Worm (Caenorhabditis elegans) whole organism, L4 larva: ENCODE results near the gene aps-2.
A peak's percentile ranks its signal among the peaks of the same experiment; 100 is the strongest.

Experiments used
- F10B5.3 ChIP-seq: sonication (generic microtip); optimal IDR thresholded peaks from 2 replicates; lab custom pipeline; 2016; ENCODE audit warnings: mild to moderate bottlenecking, missing genetic modification characterization, missing compliant biosample characterization
- F26F4.8 ChIP-seq: fragments of 200-800 bp; sonication (Bioruptor generic); conservative IDR thresholded peaks from 2 replicates; pipeline ENCODE4 v1.3.6; 2022; ENCODE audit warnings: missing genetic modification characterization, missing compliant biosample characterization
- F37D6.2 ChIP-seq: sonication (generic microtip); optimal IDR thresholded peaks from 2 replicates; lab custom pipeline; 2016; ENCODE audit warnings: mild to moderate bottlenecking, missing genetic modification characterization, missing compliant biosample characterization
- F49E8.2 ChIP-seq: sonication (generic microtip); optimal IDR thresholded peaks from 2 replicates; lab custom pipeline; 2016; ENCODE audit warnings: missing compliant biosample characterization, mild to moderate bottlenecking, missing genetic modification characterization, borderline replicate concordance
- Y48G9A.11 ChIP-seq: fragments of 200-800 bp; sonication (Bioruptor generic); IDR thresholded peaks from 2 replicates; pipeline ENCODE4 v1.3.6; 2022; ENCODE audit warnings: missing genetic modification reagents, missing genetic modification characterization, missing compliant biosample characterization
- Y5F2A.4 ChIP-seq: fragments of 200-800 bp; sonication (Bioruptor generic); optimal IDR thresholded peaks from 2 replicates; lab custom pipeline; 2018; ENCODE audit warnings: mild to moderate bottlenecking, missing genetic modification characterization, missing compliant biosample characterization
- Y75B8A.6 ChIP-seq: fragments of 200-800 bp; sonication (Bioruptor generic); IDR thresholded peaks from 2 replicates; pipeline ENCODE4 v1.3.6; 2022; ENCODE audit warnings: missing genetic modification reagents, missing genetic modification characterization, missing compliant biosample characterization
- ZK337.2 ChIP-seq: fragments of 200-800 bp; sonication (Bioruptor generic); IDR thresholded peaks from 2 replicates; pipeline ENCODE4 v1.3.6; 2022; ENCODE audit warnings: missing genetic modification reagents, missing genetic modification characterization, missing compliant biosample characterization
- ZK546.5 ChIP-seq, 2 experiments: sonication (generic microtip); optimal IDR thresholded peaks; 2 replicates each; lab custom pipeline; 2017; ENCODE audit warnings: missing biosample characterization in 2 of 2, missing genetic modification characterization in 2 of 2
- ama-1 ChIP-seq: fragments of 150-350 bp; optimal IDR thresholded peaks from 2 replicates; lab custom pipeline; 2014; ENCODE audit warnings: inconsistent platforms, mixed read lengths
- arid-1 ChIP-seq: fragments of 200-800 bp; sonication (Bioruptor generic); conservative IDR thresholded peaks from 2 replicates; pipeline ENCODE4 v1.3.6; 2022; ENCODE audit warnings: missing genetic modification reagents, missing genetic modification characterization, missing compliant biosample characterization
- ceh-20 ChIP-seq: fragments of 200-800 bp; sonication (Bioruptor generic); IDR thresholded peaks from 2 replicates; pipeline ENCODE4 v1.3.6; 2022; ENCODE audit warnings: missing genetic modification reagents, missing genetic modification characterization, missing compliant biosample characterization
- ceh-82 ChIP-seq: sonication (generic microtip); optimal IDR thresholded peaks from 2 replicates; lab custom pipeline; 2017; ENCODE audit warnings: missing biosample characterization, missing genetic modification characterization
- daf-12 ChIP-seq: fragments of 150-350 bp; optimal IDR thresholded peaks from 2 replicates; lab custom pipeline; 2014; ENCODE audit warnings: missing biosample characterization, missing genetic modification reagents, missing genetic modification characterization
- daf-16 ChIP-seq, 3 experiments: sonication (generic microtip); optimal IDR thresholded peaks; 2 replicates each; lab custom pipeline; 2016 to 2017; ENCODE audit warnings: missing genetic modification characterization in 3 of 3, missing genetic modification reagents in 3 of 3, mild to moderate bottlenecking in 2 of 3, missing compliant biosample characterization in 2 of 3, missing biosample characterization in 1 of 3, moderate library complexity in 1 of 3
- daf-19 ChIP-seq: fragments of 200-800 bp; sonication (Bioruptor generic); conservative IDR thresholded peaks from 2 replicates; pipeline ENCODE4 v1.3.6; 2022; ENCODE audit warnings: missing genetic modification characterization, missing compliant biosample characterization
- dmd-8 ChIP-seq: fragments of 200-800 bp; sonication (Bioruptor generic); IDR thresholded peaks from 2 replicates; pipeline ENCODE4 v1.3.6; 2022; ENCODE audit warnings: missing genetic modification characterization, missing compliant biosample characterization
- duxl-1 ChIP-seq: sonication (generic microtip); optimal IDR thresholded peaks from 2 replicates; lab custom pipeline; 2016; ENCODE audit warnings: mild to moderate bottlenecking, missing genetic modification characterization, moderate library complexity, missing compliant biosample characterization; ENCODE audit not compliant: poor library complexity
- egl-27 ChIP-seq: sonication (generic microtip); optimal IDR thresholded peaks from 3 replicates; lab custom pipeline; 2017; ENCODE audit warnings: missing biosample characterization, missing genetic modification reagents, missing genetic modification characterization
- egl-43 ChIP-seq: fragments of 200-800 bp; sonication (Bioruptor generic); IDR thresholded peaks from 2 replicates; pipeline ENCODE4 v1.3.6; 2022; ENCODE audit warnings: missing genetic modification reagents, missing genetic modification characterization, missing compliant biosample characterization
- fkh-10 ChIP-seq: fragments of 150-350 bp; optimal IDR thresholded peaks from 2 replicates; lab custom pipeline; 2014; ENCODE audit warnings: missing biosample characterization, missing genetic modification reagents, missing genetic modification characterization
- hif-1 ChIP-seq, 2 experiments: sonication (generic microtip); optimal IDR thresholded peaks; 2 replicates each; lab custom pipeline; 2016 to 2017; ENCODE audit warnings: missing compliant biosample characterization in 2 of 2, missing genetic modification characterization in 2 of 2, missing genetic modification reagents in 2 of 2, missing genotype in 2 of 2, mild to moderate bottlenecking in 1 of 2
- lim-7 ChIP-seq: fragments of 200-800 bp; sonication (Bioruptor generic); IDR thresholded peaks from 2 replicates; pipeline ENCODE4 v1.3.6; 2022; ENCODE audit warnings: missing genetic modification characterization, missing compliant biosample characterization
- lin-1 ChIP-seq: fragments of 200-800 bp; sonication (Bioruptor generic); IDR thresholded peaks from 2 replicates; pipeline ENCODE4 v1.3.6; 2022; ENCODE audit warnings: missing genetic modification reagents, missing genetic modification characterization, missing compliant biosample characterization
- lin-13 ChIP-seq: fragments of 150-350 bp; optimal IDR thresholded peaks from 2 replicates; lab custom pipeline; 2014; ENCODE audit warnings: missing biosample characterization, missing genetic modification reagents, missing genetic modification characterization
- lin-15B ChIP-seq: fragments of 150-350 bp; sonication (generic microtip); optimal IDR thresholded peaks from 3 replicates; lab custom pipeline; 2014; ENCODE audit warnings: missing biosample characterization, missing genetic modification characterization
- lin-29 ChIP-seq: fragments of 200-800 bp; sonication (Bioruptor generic); IDR thresholded peaks from 2 replicates; pipeline ENCODE4 v1.3.6; 2022; ENCODE audit warnings: missing genetic modification reagents, missing genetic modification characterization, missing compliant biosample characterization
- lin-39 ChIP-seq: fragments of 150-350 bp; optimal IDR thresholded peaks from 2 replicates; lab custom pipeline; 2014; ENCODE audit warnings: missing biosample characterization, missing genetic modification reagents, missing genetic modification characterization
- madf-5 ChIP-seq, 2 experiments: fragments of 200-800 bp; sonication (Bioruptor generic); IDR thresholded peaks; 2 replicates each; pipeline ENCODE4 v1.3.6; 2022; ENCODE audit warnings: missing compliant biosample characterization in 2 of 2, missing genetic modification characterization in 2 of 2
- mdl-1 ChIP-seq, 2 experiments: fragments of 150-350 bp in 1 of 2; sonication (generic microtip) in 1 of 2; optimal IDR thresholded peaks; 2 replicates each; lab custom pipeline; 2014 to 2017; ENCODE audit warnings: missing biosample characterization in 2 of 2, missing genetic modification characterization in 2 of 2
- mes-2 ChIP-seq: sonication (generic microtip); optimal IDR thresholded peaks from 2 replicates; lab custom pipeline; 2016; ENCODE audit warnings: missing genotype, mild to moderate bottlenecking, missing genetic modification characterization, missing compliant biosample characterization; ENCODE audit not compliant: poor library complexity, severe bottlenecking
- nhr-102 ChIP-seq: sonication (generic microtip); optimal IDR thresholded peaks from 2 replicates; lab custom pipeline; 2016; ENCODE audit warnings: mild to moderate bottlenecking, missing genetic modification characterization, moderate library complexity, missing compliant biosample characterization
- nhr-111 ChIP-seq: fragments of 200-800 bp; sonication (Bioruptor generic); optimal IDR thresholded peaks from 2 replicates; lab custom pipeline; 2018; ENCODE audit warnings: mild to moderate bottlenecking, missing genetic modification characterization, missing compliant biosample characterization
- nhr-25 ChIP-seq: sonication (generic microtip); optimal IDR thresholded peaks from 2 replicates; lab custom pipeline; 2017; ENCODE audit warnings: missing genetic modification characterization, mild to moderate bottlenecking, missing compliant biosample characterization, antibody characterized with exemption, moderate library complexity, borderline replicate concordance; ENCODE audit not compliant: insufficient read depth
- nhr-41 ChIP-seq: fragments of 200-800 bp; sonication (Bioruptor generic); IDR thresholded peaks from 2 replicates; pipeline ENCODE4 v1.3.6; 2022; ENCODE audit warnings: missing genetic modification reagents, missing genetic modification characterization, missing compliant biosample characterization
- nhr-42 ChIP-seq: fragments of 200-800 bp; sonication (Bioruptor generic); IDR thresholded peaks from 2 replicates; pipeline ENCODE4 v1.3.6; 2022; ENCODE audit warnings: missing genetic modification characterization, missing compliant biosample characterization
- nhr-48 ChIP-seq: sonication (generic microtip); optimal IDR thresholded peaks from 2 replicates; lab custom pipeline; 2016; ENCODE audit warnings: mild to moderate bottlenecking, missing genetic modification characterization, missing compliant biosample characterization
- nhr-76 ChIP-seq: fragments of 150-350 bp; optimal IDR thresholded peaks from 2 replicates; lab custom pipeline; 2014; ENCODE audit warnings: missing biosample characterization, missing genetic modification characterization
- pha-4 ChIP-seq, 2 experiments: fragments of 150-350 bp in 1 of 2; fragments of 200-800 bp in 1 of 2; sonication (Bioruptor generic) in 1 of 2; IDR thresholded peaks in 1 of 2; optimal IDR thresholded peaks in 1 of 2; 2 replicates each; pipeline versions ENCODE4 v1.3.6 to Lab custom; 2014 to 2022; ENCODE audit warnings: missing genetic modification characterization in 2 of 2, missing genetic modification reagents in 2 of 2, missing biosample characterization in 1 of 2, missing compliant biosample characterization in 1 of 2
- pqm-1 ChIP-seq: sonication (generic microtip); optimal IDR thresholded peaks from 2 replicates; lab custom pipeline; 2017; ENCODE audit warnings: missing biosample characterization, missing genetic modification characterization
- set-16 ChIP-seq: fragments of 200-800 bp; sonication (Bioruptor generic); IDR thresholded peaks from 2 replicates; pipeline ENCODE4 v1.3.6; 2022; ENCODE audit warnings: missing genetic modification reagents, missing genetic modification characterization, missing compliant biosample characterization
- skn-1 ChIP-seq: fragments of 150-350 bp; optimal IDR thresholded peaks from 2 replicates; lab custom pipeline; 2014; ENCODE audit warnings: missing biosample characterization, missing genetic modification characterization
- snpc-1.2 ChIP-seq: fragments of 200-800 bp; sonication (Bioruptor generic); IDR thresholded peaks from 2 replicates; pipeline ENCODE4 v1.3.6; 2022; ENCODE audit warnings: missing genetic modification reagents, missing genetic modification characterization, missing compliant biosample characterization
- spr-1 ChIP-seq: sonication (generic microtip); optimal IDR thresholded peaks from 2 replicates; lab custom pipeline; 2016; ENCODE audit warnings: mild to moderate bottlenecking, missing genetic modification characterization, missing compliant biosample characterization
- tag-97 ChIP-seq: fragments of 200-800 bp; sonication (Bioruptor generic); IDR thresholded peaks from 2 replicates; pipeline ENCODE4 v1.3.6; 2022; ENCODE audit warnings: missing genetic modification characterization, missing compliant biosample characterization
- unc-39 ChIP-seq: sonication (generic microtip); optimal IDR thresholded peaks from 2 replicates; lab custom pipeline; 2017; ENCODE audit warnings: missing biosample characterization, missing genetic modification characterization
- vab-7 ChIP-seq: fragments of 200-800 bp; sonication (Bioruptor generic); IDR thresholded peaks from 2 replicates; pipeline ENCODE4 v1.3.6; 2022; ENCODE audit warnings: missing genetic modification reagents, missing genetic modification characterization, missing compliant biosample characterization
- zfp-2 ChIP-seq: sonication (generic microtip); optimal IDR thresholded peaks from 2 replicates; lab custom pipeline; 2016; ENCODE audit warnings: mild to moderate bottlenecking, missing genetic modification characterization, missing compliant biosample characterization
- ztf-11 ChIP-seq: fragments of 150-350 bp; optimal IDR thresholded peaks from 2 replicates; lab custom pipeline; 2014; ENCODE audit warnings: missing biosample characterization, missing genetic modification characterization

aps-2 gene

ce11 chrX:4444843-4445242, 13.2 kb upstream of the aps-2 start (continued):
- TF ChIP-seq daf-16 (GFP tag; optimal IDR thresholded peaks at IDR 0.05; lab: Kevin White, UChicago) (peak; percentile 13 to 75), daf-16 (tag; optimal IDR thresholded peaks at IDR 0.05; lab: Kevin White, UChicago) (peak; percentile 73), F49E8.2 (tag; lab: Kevin White, UChicago) (no peak), hif-1 (tag; optimal IDR thresholded peaks at IDR 0.05; lab: Kevin White, UChicago) (no peak), fkh-10 (no peak), nhr-111 (GFP tag; lab: Kevin White, UChicago) (no peak), nhr-25 (tag; lab: Kevin White, UChicago) (no peak), Y75B8A.6 (GFP tag; lab: Robert Waterston, UW) (0 out of 2 replicates have a peak, but pooled peaks have one; percentile 40), zfp-2 (tag; lab: Kevin White, UChicago) (no peak), pqm-1 (tag; lab: Kevin White, UChicago) (no peak), ceh-20 (GFP tag; lab: Robert Waterston, UW) (peak; percentile 32; the same call in 1 of the 2 replicates), F37D6.2 (tag; lab: Kevin White, UChicago) (no peak), dmd-8 (GFP tag; lab: Robert Waterston, UW) (no peak), lin-1 (GFP tag; lab: Robert Waterston, UW) (0 out of 2 replicates have a peak, but pooled peaks have one; percentile 14), lin-13 (GFP tag; lab: Kevin White, UChicago) (no peak), ama-1 (lab: Kevin White, UChicago) (no peak), pha-4 (GFP tag; IDR thresholded peaks at IDR 0.05; lab: Robert Waterston, UW) (peak; percentile 81), pha-4 (tag; optimal IDR thresholded peaks at IDR 0.05; lab: Kevin White, UChicago) (no peak), daf-12 (tag; lab: Kevin White, UChicago) (no peak), lin-39 (tag; lab: Kevin White, UChicago) (no peak), daf-19 (GFP tag; lab: Robert Waterston, UW) (no peak), nhr-48 (tag; lab: Kevin White, UChicago) (no peak), lin-15B (tag; lab: Kevin White, UChicago) (no peak), nhr-102 (tag; lab: Kevin White, UChicago) (peak; percentile 41), nhr-42 (GFP tag; lab: Robert Waterston, UW) (no peak), mdl-1 (tag; optimal IDR thresholded peaks at IDR 0.05; lab: Kevin White, UChicago) (peak in 1 of 2 experiments; percentile 33), spr-1 (tag; lab: Kevin White, UChicago) (no peak), tag-97 (GFP tag; lab: Robert Waterston, UW) (no peak), skn-1 (tag; lab: Kevin White, UChicago) (no peak), F26F4.8 (GFP tag; lab: Robert Waterston, UW) (0 out of 2 replicates have a peak, but pooled peaks have one; percentile 43), Y5F2A.4 (peak; percentile 47), Y48G9A.11 (GFP tag; lab: Robert Waterston, UW) (0 out of 2 replicates have a peak, but pooled peaks have one; percentile 12), vab-7 (GFP tag; lab: Robert Waterston, UW) (peak; percentile 73), ZK337.2 (GFP tag; lab: Robert Waterston, UW) (no peak), arid-1 (GFP tag; lab: Robert Waterston, UW) (peak; percentile 74), unc-39 (tag; lab: Kevin White, UChicago) (no peak), set-16 (GFP tag; lab: Robert Waterston, UW) (no peak), lim-7 (GFP tag; lab: Robert Waterston, UW) (peak; percentile 91), nhr-41 (GFP tag; lab: Robert Waterston, UW) (no peak), lin-29 (no peak), duxl-1 (no peak), nhr-76 (tag; lab: Kevin White, UChicago) (no peak), ZK546.5 (tag; optimal IDR thresholded peaks at IDR 0.05; lab: Kevin White, UChicago) (no peak), snpc-1.2 (GFP tag; lab: Robert Waterston, UW) (peak; percentile 82), mes-2 (tag; lab: Kevin White, UChicago) (peak; percentile 74), egl-43 (GFP tag; lab: Robert Waterston, UW) (peak; percentile 77), F10B5.3 (tag; lab: Kevin White, UChicago) (peak; percentile 20), ceh-82 (tag; lab: Kevin White, UChicago) (no peak), ztf-11 (no peak), egl-27 (tag; lab: Kevin White, UChicago) (no peak), madf-5 (GFP tag; IDR thresholded peaks at IDR 0.05; lab: Robert Waterston, UW) (0 out of 4 replicates have a peak, but pooled peaks of 1 of the 2 experiments have one; percentile 67)
